Worm (Caenorhabditis elegans) whole organism, early embryonic: ENCODE data around the gene eff-1.

ENCODE experiments used
- F13C5.2 ChIP-seq: sonication (generic microtip); optimal IDR thresholded peaks from 2 replicates; lab custom pipeline; 2017; ENCODE audit warnings: mild to moderate bottlenecking, missing genetic modification characterization, inconsistent platforms, missing compliant biosample characterization
- aly-1 ChIP-seq: sonication (generic microtip); optimal IDR thresholded peaks from 2 replicates; lab custom pipeline; 2016; ENCODE audit warnings: missing genetic modification characterization, missing compliant biosample characterization
- ama-1 ChIP-seq: fragments of 150-350 bp; optimal IDR thresholded peaks from 2 replicates; lab custom pipeline; 2014
- ets-7 ChIP-seq: sonication (generic microtip); optimal IDR thresholded peaks from 2 replicates; lab custom pipeline; 2016; ENCODE audit warnings: missing genotype, missing genetic modification characterization, missing compliant biosample characterization
- hmbx-1 ChIP-seq: sonication (generic microtip); optimal IDR thresholded peaks from 2 replicates; lab custom pipeline; 2016; ENCODE audit warnings: mild to moderate bottlenecking, missing genetic modification characterization, missing compliant biosample characterization
- hmg-4 ChIP-seq: fragments of 200-800 bp; sonication (Bioruptor generic); optimal IDR thresholded peaks from 2 replicates; lab custom pipeline; 2018; ENCODE audit warnings: mild to moderate bottlenecking, missing genetic modification characterization, missing compliant biosample characterization
- pes-1 ChIP-seq: fragments of 200-800 bp; sonication (Bioruptor generic); IDR thresholded peaks from 2 replicates; pipeline ENCODE4 v1.3.6; 2022; ENCODE audit warnings: missing genetic modification reagents, missing genetic modification characterization, missing compliant biosample characterization
- scrt-1 ChIP-seq: fragments of 200-800 bp; sonication (Bioruptor generic); IDR thresholded peaks from 2 replicates; pipeline ENCODE4 v1.3.6; 2022; ENCODE audit warnings: missing genetic modification characterization, missing compliant biosample characterization
- tbx-11 ChIP-seq: fragments of 200-800 bp; sonication (Bioruptor generic); IDR thresholded peaks from 2 replicates; pipeline ENCODE4 v1.3.6; 2022; ENCODE audit warnings: missing genetic modification characterization, missing compliant biosample characterization
- tbx-37 ChIP-seq: fragments of 200-800 bp; sonication (Bioruptor generic); conservative IDR thresholded peaks from 2 replicates; pipeline ENCODE4 v1.3.6; 2022; ENCODE audit warnings: missing genetic modification reagents, missing genetic modification characterization, missing compliant biosample characterization
- tra-4 ChIP-seq: sonication (generic microtip); optimal IDR thresholded peaks from 2 replicates; lab custom pipeline; 2017; ENCODE audit warnings: missing genetic modification characterization, missing compliant biosample characterization

DNA sequence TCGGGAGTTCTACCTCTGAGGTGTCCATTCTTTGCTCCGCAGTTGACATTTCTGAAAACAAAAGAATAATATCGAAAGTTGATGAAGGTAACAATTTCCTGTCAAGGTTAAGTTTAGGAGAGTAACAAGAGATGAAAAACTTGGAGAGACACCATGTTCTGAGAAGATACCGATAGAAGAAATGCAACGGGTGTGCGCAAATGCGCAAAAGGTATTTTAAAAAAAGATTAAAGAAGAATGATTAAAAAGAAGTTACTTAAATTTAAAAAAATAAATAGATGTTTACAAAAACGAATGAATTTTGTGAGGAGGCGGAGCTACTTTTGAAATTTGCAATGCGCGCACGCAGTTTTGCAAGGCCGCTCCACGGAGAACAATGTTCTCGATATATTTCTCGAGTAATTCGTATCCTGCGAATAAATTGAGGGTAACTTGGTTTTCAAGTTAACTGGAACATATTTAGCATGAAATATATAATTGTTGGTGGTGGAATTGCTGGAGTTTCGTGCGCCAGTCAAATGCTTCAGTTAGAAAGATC lies 21.4 kb upstream of the eff-1 start, which contains the start of the genes ran-3 and C26D10.3:
- TF ChIP-seq tbx-11: 0 out of 2 replicates have a peak, but pooled peaks have one; percentile 41
- no peak for TF ChIP-seq hmg-4 (GFP tag; lab: Kevin White, UChicago)
- TF ChIP-seq ama-1 (lab: Kevin White, UChicago): no peak
- no peak for TF ChIP-seq aly-1 (tag; lab: Kevin White, UChicago)
- no peak for TF ChIP-seq ets-7
- peak; percentile 57; the same call in 1 of the 2 replicates for TF ChIP-seq scrt-1 (GFP tag; lab: Robert Waterston, UW)
- no peak for TF ChIP-seq tbx-37 (GFP tag; lab: Robert Waterston, UW)
- TF ChIP-seq F13C5.2 (tag; lab: Kevin White, UChicago): peak; percentile 76
- no peak for TF ChIP-seq tra-4 (tag; lab: Kevin White, UChicago)
- no peak for TF ChIP-seq hmbx-1
- peak; percentile 69 for TF ChIP-seq pes-1 (GFP tag; lab: Robert Waterston, UW)
